In the genomic region with DNA sequence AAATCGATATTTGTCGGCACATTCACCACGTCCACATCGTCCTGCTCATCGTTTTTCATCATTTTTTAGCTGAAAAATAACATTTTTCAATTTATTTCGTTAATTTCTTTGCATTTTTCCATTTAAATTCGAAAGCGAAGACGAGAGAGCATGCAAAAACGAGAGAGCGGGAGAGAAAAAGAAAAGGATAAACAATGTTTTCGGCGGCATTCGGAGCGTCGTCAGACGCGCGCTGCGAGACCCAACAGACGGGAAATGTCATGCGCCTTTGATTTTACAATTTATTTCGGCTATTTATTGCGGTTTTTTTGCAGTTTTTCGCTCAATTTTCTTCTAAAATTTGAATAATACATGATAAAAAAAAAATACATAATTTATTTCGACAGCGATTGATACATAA, we compare ENCODE assay signal across 2 worm cellular contexts.
TF ChIP-seq lines count a peak whose summit lies in the region.

A gene (minus strand): TSS at position 69 of the 400 bp plus-strand sequence.

TF ChIP-seq in whole organism, L4 larva, 104 proteins besides CTCF, POLR2A, EP300 and RAD21 (continued from another document):
- TF ChIP-seq unc-39 (tag; optimal IDR thresholded peaks at IDR 0.05; lab: Kevin White, UChicago) (no peak), ztf-11 (tag; optimal IDR thresholded peaks at IDR 0.05; lab: Kevin White, UChicago) (no peak), mes-2 (tag; optimal IDR thresholded peaks at IDR 0.05; lab: Kevin White, UChicago; ENCODE audit: poor library complexity, severe bottlenecking) (peak; percentile 74), unc-62 (GFP tag; optimal IDR thresholded peaks at IDR 0.05 in 1 of 2; lab: Kevin White, UChicago) (peak in 1 of 2 experiments; percentile 39), unc-62 (tag; optimal IDR thresholded peaks at IDR 0.05; lab: Kevin White, UChicago) (no peak), php-3 (GFP tag; IDR thresholded peaks at IDR 0.05; lab: Robert Waterston, UW) (no peak), nhr-41 (GFP tag; IDR thresholded peaks at IDR 0.05; lab: Robert Waterston, UW) (no peak), nhr-77 (tag; optimal IDR thresholded peaks at IDR 0.05; lab: Kevin White, UChicago) (peak; percentile 9), hlh-30 (tag; optimal IDR thresholded peaks at IDR 0.05; lab: Kevin White, UChicago; ENCODE audit: insufficient read depth) (peak; percentile 63), Y48G9A.11 (GFP tag; IDR thresholded peaks at IDR 0.05; lab: Robert Waterston, UW) (peak; percentile 96), dve-1 (tag; optimal IDR thresholded peaks at IDR 0.05; lab: Kevin White, UChicago; ENCODE audit: insufficient read depth) (peak; percentile 63), pha-4 (GFP tag; IDR thresholded peaks at IDR 0.05; lab: Robert Waterston, UW) (no peak), pha-4 (tag; optimal IDR thresholded peaks at IDR 0.05; lab: Kevin White, UChicago) (no peak), fos-1 (tag; optimal IDR thresholded peaks at IDR 0.05; lab: Kevin White, UChicago) (no peak), lin-38 (GFP tag; IDR thresholded peaks at IDR 0.05; lab: Robert Waterston, UW) (peak; percentile 52), spr-3 (GFP tag; optimal IDR thresholded peaks at IDR 0.05; lab: Kevin White, UChicago) (no peak), lsy-2 (tag; optimal IDR thresholded peaks at IDR 0.05; lab: Kevin White, UChicago) (peak in 1 of 2 experiments; percentile 87)
TF ChIP-seq in whole organism, L4 larva: peak in this region for 19.

TF ChIP-seq in whole organism, late embryonic, 69 proteins besides CTCF, POLR2A, EP300 and RAD21 (continued from another document):
- no peak for TF ChIP-seq hlh-13 (GFP tag; optimal IDR thresholded peaks at IDR 0.05; lab: Kevin White, UChicago)
- no peak for TF ChIP-seq pros-1 (tag; optimal IDR thresholded peaks at IDR 0.05; lab: Kevin White, UChicago)
- TF ChIP-seq ceh-6 (GFP tag; optimal IDR thresholded peaks at IDR 0.05; lab: Kevin White, UChicago): no peak
- TF ChIP-seq nhr-232 (tag; optimal IDR thresholded peaks at IDR 0.05; lab: Kevin White, UChicago): no peak
- TF ChIP-seq hlh-30 (tag; optimal IDR thresholded peaks at IDR 0.05; lab: Kevin White, UChicago; ENCODE audit: insufficient read depth): peak; percentile 73
- no peak for TF ChIP-seq C38D4.7 (GFP tag; optimal IDR thresholded peaks at IDR 0.05; lab: Kevin White, UChicago)
- TF ChIP-seq pha-2 (tag; optimal IDR thresholded peaks at IDR 0.05; lab: Kevin White, UChicago): no peak
- no peak for TF ChIP-seq C08G9.2 (tag; optimal IDR thresholded peaks at IDR 0.05; lab: Kevin White, UChicago)
- no peak for TF ChIP-seq eyg-1 (tag; optimal IDR thresholded peaks at IDR 0.05; lab: Kevin White, UChicago)
- TF ChIP-seq elt-2 (tag; optimal IDR thresholded peaks at IDR 0.05; lab: Kevin White, UChicago): no peak
- no peak for TF ChIP-seq gmeb-2 (tag; optimal IDR thresholded peaks at IDR 0.05; lab: Kevin White, UChicago)
- peak; percentile 45 for TF ChIP-seq unc-55 (GFP tag; optimal IDR thresholded peaks at IDR 0.05; lab: Kevin White, UChicago)
- TF ChIP-seq ceh-24 (tag; optimal IDR thresholded peaks at IDR 0.05; lab: Kevin White, UChicago): no peak
- no peak for TF ChIP-seq K09A11.1 (tag; optimal IDR thresholded peaks at IDR 0.05; lab: Kevin White, UChicago; ENCODE audit: insufficient read depth)
- no peak for TF ChIP-seq rnt-1 (tag; optimal IDR thresholded peaks at IDR 0.05; lab: Kevin White, UChicago)
- TF ChIP-seq nfya-1 (tag; optimal IDR thresholded peaks at IDR 0.05; lab: Kevin White, UChicago): peak; percentile 47
- no peak for TF ChIP-seq zip-5 (tag; optimal IDR thresholded peaks at IDR 0.05; lab: Kevin White, UChicago)
- no peak for TF ChIP-seq npax-4 (tag; optimal IDR thresholded peaks at IDR 0.05; lab: Kevin White, UChicago)
- TF ChIP-seq ceh-31 (tag; optimal IDR thresholded peaks at IDR 0.05; lab: Kevin White, UChicago): peak; percentile 4
- TF ChIP-seq tbx-7 (tag; optimal IDR thresholded peaks at IDR 0.05; lab: Kevin White, UChicago): no peak
- no peak for TF ChIP-seq ahr-1 (tag; optimal IDR thresholded peaks at IDR 0.05; lab: Kevin White, UChicago)
- TF ChIP-seq che-1 (tag; optimal IDR thresholded peaks at IDR 0.05; lab: Kevin White, UChicago): no peak
- peak; percentile 59 for TF ChIP-seq unc-42 (tag; optimal IDR thresholded peaks at IDR 0.05; lab: Kevin White, UChicago)
- no peak for TF ChIP-seq T23F11.4 (GFP tag; optimal IDR thresholded peaks at IDR 0.05; lab: Kevin White, UChicago)
